Fruit fly (Drosophila melanogaster) whole organism, embryonic: ENCODE measurements around the gene Rack1.
A peak's percentile ranks its signal among the peaks of the same experiment; 100 is the strongest.

Experiments
- Asciz ChIP-seq: fragments of 200-800 bp; sonication (Bioruptor generic); optimal IDR thresholded peaks from 2 replicates; lab custom pipeline; 2017; ENCODE audit warnings: missing biosample characterization, mild to moderate bottlenecking, missing genetic modification characterization, missing genetic modification reagents
- Atf-2 ChIP-seq: fragments of 200-800 bp; sonication (Bioruptor generic); optimal IDR thresholded peaks from 2 replicates; lab custom pipeline; 2016; ENCODE audit warnings: missing biosample characterization, missing genetic modification characterization
- Awh ChIP-seq: fragments of 200-800 bp; sonication (Bioruptor generic); IDR thresholded peaks from 2 replicates; pipeline ENCODE4, ENCODE4 v1.3.6; 2022; ENCODE audit warnings: missing biosample characterization, missing genetic modification characterization
- BtbVII ChIP-seq: fragments of 200-800 bp; sonication (Bioruptor generic); optimal IDR thresholded peaks from 3 replicates; lab custom pipeline; 2017; ENCODE audit warnings: missing biosample characterization, mild to moderate bottlenecking, missing genetic modification characterization
- Bteb2 ChIP-seq: fragments of 200-800 bp; sonication (Bioruptor generic); optimal IDR thresholded peaks from 2 replicates; lab custom pipeline; 2016; ENCODE audit warnings: missing biosample characterization, missing genetic modification characterization
- CG12391 ChIP-seq: fragments of 200-800 bp; sonication (Bioruptor generic); optimal IDR thresholded peaks from 3 replicates; lab custom pipeline; 2018; ENCODE audit warnings: missing biosample characterization, mild to moderate bottlenecking, missing genetic modification characterization, moderate library complexity
- CG13123 ChIP-seq: fragments of 200-800 bp; sonication (Bioruptor generic); optimal IDR thresholded peaks from 2 replicates; lab custom pipeline; 2016; ENCODE audit warnings: missing biosample characterization, missing genetic modification characterization
- CG13775 ChIP-seq: fragments of 200-800 bp; sonication (Bioruptor generic); optimal IDR thresholded peaks from 3 replicates; lab custom pipeline; 2017; ENCODE audit warnings: missing biosample characterization, mild to moderate bottlenecking, missing genetic modification characterization
- CG14710 ChIP-seq: fragments of 200-800 bp; sonication (Bioruptor generic); optimal IDR thresholded peaks from 3 replicates; lab custom pipeline; 2019; ENCODE audit warnings: missing biosample characterization, mild to moderate bottlenecking, missing genetic modification characterization, moderate library complexity
- CG16779 ChIP-seq: fragments of 200-800 bp; sonication (Bioruptor generic); IDR thresholded peaks from 2 replicates; pipeline ENCODE4 v1.3.6; 2022; ENCODE audit warnings: missing biosample characterization, missing genetic modification characterization
- CG16813 ChIP-seq: fragments of 200-800 bp; sonication (Bioruptor generic); IDR thresholded peaks from 3 replicates; pipeline ENCODE4 v1.3.6; 2022; ENCODE audit warnings: missing biosample characterization, missing genetic modification characterization; ENCODE audit not compliant: partially characterized antibody
- CG32772 ChIP-seq: fragments of 200-800 bp; sonication (Bioruptor generic); IDR thresholded peaks from 2 replicates; pipeline ENCODE4 v1.3.6; 2022; ENCODE audit warnings: missing biosample characterization, missing genetic modification characterization
- CG6175 ChIP-seq: fragments of 200-800 bp; sonication (Bioruptor generic); IDR thresholded peaks from 3 replicates; pipeline ENCODE4 v1.3.6; 2022; ENCODE audit warnings: missing biosample characterization, missing genetic modification characterization
- CG6654 ChIP-seq: fragments of 200-800 bp; sonication (Bioruptor generic); optimal IDR thresholded peaks from 2 replicates; lab custom pipeline; 2017; ENCODE audit warnings: missing biosample characterization, mild to moderate bottlenecking, missing genetic modification characterization
- CG6813 ChIP-seq: fragments of 200-800 bp; sonication (Bioruptor generic); optimal IDR thresholded peaks from 2 replicates; lab custom pipeline; 2017; ENCODE audit warnings: missing biosample characterization, missing genetic modification characterization, mild to moderate bottlenecking, moderate library complexity, missing genetic modification reagents
- CG6854 ChIP-seq: fragments of 200-800 bp; sonication (Bioruptor generic); optimal IDR thresholded peaks from 3 replicates; lab custom pipeline; 2017; ENCODE audit warnings: missing biosample characterization, mild to moderate bottlenecking, missing genetic modification characterization
- CG8924 ChIP-seq: fragments of 200-800 bp; optimal IDR thresholded peaks from 3 replicates; lab custom pipeline; 2019; ENCODE audit warnings: missing biosample characterization, mild to moderate bottlenecking, missing genetic modification characterization, moderate library complexity
- CG9437 ChIP-seq: fragments of 200-800 bp; sonication (Bioruptor generic); optimal IDR thresholded peaks from 2 replicates; lab custom pipeline; 2018; ENCODE audit warnings: missing biosample characterization, mild to moderate bottlenecking, missing genetic modification characterization
- CHES-1-like ChIP-seq: fragments of 200-800 bp; sonication (Bioruptor generic); optimal IDR thresholded peaks from 2 replicates; lab custom pipeline; 2016; ENCODE audit warnings: missing biosample characterization, missing genetic modification characterization
- CoRest ChIP-seq: fragments of 200-800 bp; sonication (Bioruptor generic); optimal IDR thresholded peaks from 3 replicates; lab custom pipeline; 2018; ENCODE audit warnings: missing biosample characterization, mild to moderate bottlenecking, missing genetic modification characterization, moderate library complexity
- Dp ChIP-seq: fragments of 200-800 bp; sonication (Bioruptor generic); optimal IDR thresholded peaks from 2 replicates; lab custom pipeline; 2018; ENCODE audit warnings: missing biosample characterization, mild to moderate bottlenecking, missing genetic modification characterization, moderate library complexity
- Dref ChIP-seq: fragments of 200-800 bp; sonication (Bioruptor generic); IDR thresholded peaks from 2 replicates; pipeline ENCODE4 v1.3.6; 2022; ENCODE audit warnings: missing biosample characterization, missing genetic modification characterization
- E2f1 ChIP-seq: fragments of 200-800 bp; sonication (Bioruptor generic); IDR thresholded peaks from 2 replicates; pipeline ENCODE4 v1.3.6; 2022; ENCODE audit warnings: missing biosample characterization, missing genetic modification characterization
- Ets97D ChIP-seq: fragments of 200-800 bp; sonication (Bioruptor generic); optimal IDR thresholded peaks from 3 replicates; lab custom pipeline; 2016; ENCODE audit warnings: missing biosample characterization, missing genetic modification characterization
- Fer2 ChIP-seq: fragments of 200-800 bp; sonication (Bioruptor generic); optimal IDR thresholded peaks from 2 replicates; lab custom pipeline; 2018; ENCODE audit warnings: missing biosample characterization, mild to moderate bottlenecking, missing genetic modification characterization, moderate library complexity
- Hmr ChIP-seq: fragments of 200-800 bp; sonication (Bioruptor generic); optimal IDR thresholded peaks from 3 replicates; lab custom pipeline; 2017; ENCODE audit warnings: mild to moderate bottlenecking, missing biosample characterization, missing genetic modification reagents, missing genetic modification characterization
- MBD-R2 ChIP-seq: fragments of 200-800 bp; sonication (Bioruptor generic); IDR thresholded peaks from 2 replicates; pipeline ENCODE4 v1.3.6; 2022; ENCODE audit warnings: missing biosample characterization, missing genetic modification characterization
- NC2β ChIP-seq: fragments of 200-800 bp; sonication (Bioruptor generic); optimal IDR thresholded peaks from 2 replicates; lab custom pipeline; 2016; ENCODE audit warnings: missing biosample characterization, missing genetic modification characterization
- Nf-YB ChIP-seq: fragments of 200-800 bp; sonication (Bioruptor generic); optimal IDR thresholded peaks from 3 replicates; lab custom pipeline; 2019; ENCODE audit warnings: missing biosample characterization, mild to moderate bottlenecking, missing genetic modification characterization, moderate library complexity
- NfI ChIP-seq: fragments of 200-800 bp; sonication (Bioruptor generic); optimal IDR thresholded peaks from 3 replicates; lab custom pipeline; 2018; ENCODE audit warnings: missing biosample characterization, mild to moderate bottlenecking, missing genetic modification characterization, moderate library complexity
- Sry-δ ChIP-seq: fragments of 200-800 bp; sonication (Bioruptor generic); optimal IDR thresholded peaks from 2 replicates; lab custom pipeline; 2016; ENCODE audit warnings: missing biosample characterization, missing genetic modification characterization
- aop ChIP-seq: fragments of 200-800 bp; sonication (Bioruptor generic); IDR thresholded peaks from 2 replicates; pipeline ENCODE4 v1.3.6; 2022; ENCODE audit warnings: missing biosample characterization, missing genetic modification characterization
- bigmax ChIP-seq: fragments of 200-800 bp; sonication (Bioruptor generic); optimal IDR thresholded peaks from 2 replicates; lab custom pipeline; 2018; ENCODE audit warnings: missing biosample characterization, mild to moderate bottlenecking, missing genetic modification characterization
- croc ChIP-seq: fragments of 200-800 bp; sonication (Bioruptor generic); conservative IDR thresholded peaks from 3 replicates; pipeline ENCODE4 v1.3.6; 2022; ENCODE audit warnings: missing biosample characterization, missing genetic modification characterization
- emc ChIP-seq: fragments of 200-800 bp; sonication (Bioruptor generic); optimal IDR thresholded peaks from 2 replicates; lab custom pipeline; 2016; ENCODE audit warnings: missing biosample characterization, missing genetic modification characterization
- ewg ChIP-seq: fragments of 200-800 bp; sonication (Bioruptor generic); optimal IDR thresholded peaks from 3 replicates; lab custom pipeline; 2017; ENCODE audit warnings: mild to moderate bottlenecking, missing biosample characterization, missing genetic modification reagents, missing genetic modification characterization
- ham ChIP-seq: fragments of 200-800 bp; sonication (Bioruptor generic); IDR thresholded peaks from 2 replicates; pipeline ENCODE4 v1.3.6; 2022; ENCODE audit warnings: missing biosample characterization, missing genetic modification characterization
- ind ChIP-seq: fragments of 200-800 bp; sonication (Bioruptor generic); optimal IDR thresholded peaks from 3 replicates; lab custom pipeline; 2016; ENCODE audit warnings: missing biosample characterization, missing genetic modification characterization
- kay ChIP-seq: fragments of 200-800 bp; sonication (Bioruptor generic); optimal IDR thresholded peaks from 2 replicates; lab custom pipeline; 2016; ENCODE audit warnings: missing biosample characterization, missing genetic modification characterization
- lilli ChIP-seq: fragments of 200-800 bp; sonication (Bioruptor generic); optimal IDR thresholded peaks from 3 replicates; lab custom pipeline; 2016; ENCODE audit warnings: missing biosample characterization, missing genetic modification characterization
- pum ChIP-seq: fragments of 200-800 bp; sonication (Bioruptor generic); optimal IDR thresholded peaks from 2 replicates; lab custom pipeline; 2016; ENCODE audit warnings: missing biosample characterization, missing genetic modification characterization
- salm ChIP-seq: fragments of 200-800 bp; sonication (Bioruptor generic); optimal IDR thresholded peaks from 2 replicates; lab custom pipeline; 2018; ENCODE audit warnings: missing biosample characterization, mild to moderate bottlenecking, missing genetic modification characterization
- tll ChIP-seq, 2 experiments: fragments of 200-800 bp in 1 of 2; fragments of >200 bp in 1 of 2; sonication (Bioruptor generic) in 1 of 2; optimal IDR thresholded peaks; 2 replicates each; lab custom pipeline; 2017 to 2019; ENCODE audit warnings: missing biosample characterization in 2 of 2, missing genetic modification characterization in 2 of 2, mild to moderate bottlenecking in 1 of 2, moderate library complexity in 1 of 2
- tna ChIP-seq: fragments of 200-800 bp; sonication (Bioruptor generic); IDR thresholded peaks from 2 replicates; pipeline ENCODE4 v1.3.6; 2022; ENCODE audit warnings: missing biosample characterization, missing genetic modification characterization; ENCODE audit not compliant: partially characterized antibody
- trh ChIP-seq: fragments of 200-800 bp; sonication (Bioruptor generic); optimal IDR thresholded peaks from 2 replicates; lab custom pipeline; 2016; ENCODE audit warnings: missing biosample characterization, missing genetic modification characterization
- twi ChIP-seq: fragments of 200-800 bp; optimal IDR thresholded peaks from 2 replicates; lab custom pipeline; 2019; ENCODE audit warnings: missing biosample characterization, mild to moderate bottlenecking, missing genetic modification characterization, moderate library complexity
- vfl ChIP-seq: fragments of 200-800 bp; sonication (Bioruptor generic); optimal IDR thresholded peaks from 2 replicates; lab custom pipeline; 2016; ENCODE audit warnings: missing biosample characterization, missing genetic modification characterization

The Rack1 gene

dm6 chr2L:7827045-7828004, at the start of gene Rack1, which contains the start of gene mts:
TSS of gene Rack1 (minus strand) at chr2L:7827315.
TSS of gene mts (plus strand) at chr2L:7827650.
- TF ChIP-seq Dp (GFP tag; lab: Kevin White, UChicago) (peak; percentile 29), ewg (GFP tag; lab: Kevin White, UChicago) (peak; percentile 73), CG13123 (GFP tag; lab: Kevin White, UChicago) (peak; percentile 34), aop (GFP tag; lab: Robert Waterston, UW) (0 out of 2 replicates have a peak, but pooled peaks have one; percentile 11), kay (GFP tag; lab: Kevin White, UChicago) (no peak), Atf-2 (GFP tag; lab: Kevin White, UChicago) (peak; percentile 46), trh (peak; percentile 56), NfI (GFP tag; lab: Kevin White, UChicago) (peak; percentile 93), Ets97D (GFP tag; lab: Kevin White, UChicago) (peak; percentile 99), CG14710 (tag; lab: Kevin White, UChicago) (peak; percentile 60), Dref (GFP tag; lab: Robert Waterston, UW) (peak; percentile 70), emc (GFP tag; lab: Kevin White, UChicago) (peak; percentile 64), CHES-1-like (GFP tag; lab: Kevin White, UChicago) (peak; percentile 64), CG9437 (peak; percentile 92), E2f1 (GFP tag; lab: Robert Waterston, UW) (peak; percentile 64), CG6654 (peak; percentile 60), pum (peak; percentile 63), vfl (peak; percentile 82), BtbVII (peak; percentile 91), CG6854 (peak; percentile 90), bigmax (GFP tag; lab: Kevin White, UChicago) (peak; percentile 64), CG12391 (tag; lab: Kevin White, UChicago) (peak; percentile 84), tna (GFP tag; lab: Robert Waterston, UW) (0 out of 2 replicates have a peak, but pooled peaks have one; percentile 18), croc (GFP tag; lab: Robert Waterston, UW) (no peak; the same call in 2 of the 3 replicates), Hmr (peak; percentile 94), CG16813 (GFP tag; lab: Robert Waterston, UW) (peak; percentile 67), salm (peak; percentile 75), CG13775 (GFP tag; lab: Kevin White, UChicago) (peak; percentile 89), MBD-R2 (GFP tag; lab: Robert Waterston, UW) (peak; percentile 66), NC2β (GFP tag; lab: Kevin White, UChicago) (peak; percentile 96), CG16779 (GFP tag; lab: Robert Waterston, UW) (peak; percentile 78), CG6813 (GFP tag; lab: Kevin White, UChicago) (peak; percentile 94), Bteb2 (peak; percentile 69), Fer2 (tag; lab: Kevin White, UChicago) (peak; percentile 74), Sry-δ (peak; percentile 34), Nf-YB (GFP tag; lab: Kevin White, UChicago) (peak; percentile 67), lilli (GFP tag; lab: Kevin White, UChicago) (peak; percentile 70), CG6175 (GFP tag; lab: Robert Waterston, UW) (peak; percentile 61; the same call in 1 of the 3 replicates), ind (GFP tag; lab: Kevin White, UChicago) (peak; percentile 66), CoRest (tag; lab: Kevin White, UChicago) (peak; percentile 63), twi (tag; lab: Kevin White, UChicago) (peak; percentile 52), tll (GFP tag; optimal IDR thresholded peaks at IDR 0.05; lab: Kevin White, UChicago) (no peak), CG32772 (GFP tag; lab: Robert Waterston, UW) (peak; percentile 50; the same call in 1 of the 2 replicates), ham (GFP tag; lab: Robert Waterston, UW) (peak; percentile 29; the same call in 1 of the 2 replicates), Asciz (GFP tag; lab: Kevin White, UChicago) (peak; percentile 87), CG8924 (peak; percentile 64), Awh (GFP tag; lab: Robert Waterston, UW) (peak; percentile 81)
